Worm (Caenorhabditis elegans): Measurements from ENCODE around the gene eri-3.

Gene eri-3

ce11 chrII:1143173-1143738, 19.9 kb downstream of the eri-3 start:
- no peak for TF ChIP-seq unc-62 (GFP tag; optimal IDR thresholded peaks at IDR 0.05)

DNA sequence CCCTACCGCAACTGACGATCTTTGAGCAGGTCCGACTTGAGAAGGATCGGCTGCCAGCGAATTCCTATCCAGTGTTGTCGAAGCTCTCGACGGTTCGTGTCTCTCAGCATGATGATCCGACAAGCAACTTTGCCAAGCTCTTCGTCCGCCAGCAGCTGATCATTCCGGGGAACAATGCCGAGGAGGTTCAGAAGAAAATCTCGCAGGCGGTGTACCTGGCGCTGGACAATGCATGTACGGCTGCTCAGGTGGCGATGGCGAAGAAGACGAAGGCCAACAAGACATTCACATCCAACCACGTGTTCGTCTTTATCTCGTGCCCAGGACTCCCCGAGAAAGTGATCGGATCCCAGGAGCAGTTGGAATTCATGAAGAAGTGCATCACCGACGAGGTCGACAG, 26.1 kb downstream of the eri-3 start:
- no peak for TF ChIP-seq unc-62 (GFP tag; optimal IDR thresholded peaks at IDR 0.05)

DNA sequence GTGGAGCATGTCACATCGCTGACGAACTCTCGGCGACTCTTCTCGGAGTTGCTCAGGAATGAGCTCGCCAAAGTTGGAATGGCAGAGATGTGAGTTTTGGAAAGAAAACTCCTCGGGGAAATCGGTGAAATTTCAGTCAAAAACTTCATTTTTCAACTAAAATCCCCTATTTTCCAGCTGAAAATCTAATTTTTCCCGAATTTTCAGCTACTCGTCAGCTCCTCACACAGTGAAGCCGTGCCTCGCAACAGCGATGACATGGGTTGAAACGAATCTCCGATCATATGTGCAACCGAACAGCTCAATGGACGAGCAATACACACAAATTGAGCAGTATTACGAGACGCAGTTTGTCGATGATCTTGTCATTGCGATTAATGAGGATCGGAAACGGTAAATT, 28.5 kb downstream of the eri-3 start:
- no peak for TF ChIP-seq unc-62 (GFP tag; optimal IDR thresholded peaks at IDR 0.05)

- no peak for TF ChIP-seq unc-62 (GFP tag; optimal IDR thresholded peaks at IDR 0.05)
These were observed 29.4 kb downstream of the eri-3 start for ce11 chrII:1152732-1153131.

ce11 chrII:1153299-1153698, 30.0 kb downstream of the eri-3 start:
- no peak for TF ChIP-seq unc-62 (GFP tag; optimal IDR thresholded peaks at IDR 0.05)

ce11 chrII:1157135-1157534, 33.8 kb downstream of the eri-3 start:
- TF ChIP-seq unc-62 (GFP tag; optimal IDR thresholded peaks at IDR 0.05) = no peak

DNA sequence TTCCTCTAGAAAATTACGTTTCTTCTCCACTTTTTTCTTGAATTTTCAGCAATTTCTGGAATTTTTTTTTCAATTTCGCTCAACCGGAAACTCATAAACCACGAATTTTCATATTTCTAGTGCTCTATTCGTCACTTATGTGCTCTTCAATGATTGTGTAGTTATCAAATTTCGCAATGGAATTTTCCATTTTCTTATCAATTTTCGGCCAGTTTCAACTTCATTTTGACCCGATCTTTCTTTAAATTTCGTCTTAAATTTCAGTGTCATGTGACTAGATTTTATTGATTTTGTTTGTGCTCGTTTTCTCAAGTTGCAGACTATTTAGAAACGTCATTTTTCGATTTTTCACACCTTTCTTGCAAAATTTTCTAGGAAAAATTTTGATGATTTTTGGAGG, 36.4 kb downstream of the eri-3 start:
- TF ChIP-seq unc-62 (GFP tag; optimal IDR thresholded peaks at IDR 0.05) = no peak

DNA sequence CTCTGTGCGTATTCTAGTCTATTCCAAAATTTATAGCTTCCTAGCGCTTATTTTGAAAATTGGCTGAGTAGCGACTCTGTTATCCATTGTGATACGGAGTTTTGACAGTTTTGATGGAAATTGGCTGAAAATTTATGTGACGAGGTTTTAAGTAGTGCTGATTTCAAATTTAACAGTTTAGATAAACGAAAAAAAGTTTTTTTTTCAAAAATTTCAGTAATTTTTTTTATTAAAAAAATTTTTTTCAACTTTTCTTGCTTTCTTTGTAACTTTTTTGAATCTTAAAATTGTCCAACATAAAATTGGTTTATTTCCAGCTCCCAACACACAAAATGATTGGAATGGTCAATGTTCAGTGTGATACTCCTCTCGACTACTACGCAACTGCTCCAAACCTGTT, 39.9 kb downstream of the eri-3 start, which contains the start of gene T23F4.2:
Gene T23F4.2, plus strand, starts transcription at position 301 of the 400 bp plus-strand sequence.
- TF ChIP-seq unc-62 (GFP tag; optimal IDR thresholded peaks at IDR 0.05) = no peak

DNA sequence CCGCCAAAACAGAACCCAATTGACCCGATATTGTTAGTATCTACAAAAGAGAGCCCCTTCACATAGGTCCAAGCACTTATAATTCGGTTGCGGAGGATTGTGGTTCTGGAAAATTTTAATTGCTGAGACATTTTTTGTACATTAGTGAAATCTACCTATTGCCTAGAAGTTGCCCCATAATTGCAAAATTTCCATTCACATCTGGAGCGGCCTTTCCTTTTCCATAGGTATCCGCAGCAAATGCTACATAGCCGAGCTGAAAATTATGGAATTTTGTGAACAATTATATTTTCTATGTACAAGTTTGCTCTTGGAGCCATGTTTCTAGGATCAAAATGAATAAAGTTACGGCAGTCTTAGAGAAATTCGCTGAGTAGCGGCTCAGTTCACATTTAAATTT, 47.5 kb downstream of the eri-3 start:
- no peak for TF ChIP-seq unc-62 (GFP tag; optimal IDR thresholded peaks at IDR 0.05)

DNA sequence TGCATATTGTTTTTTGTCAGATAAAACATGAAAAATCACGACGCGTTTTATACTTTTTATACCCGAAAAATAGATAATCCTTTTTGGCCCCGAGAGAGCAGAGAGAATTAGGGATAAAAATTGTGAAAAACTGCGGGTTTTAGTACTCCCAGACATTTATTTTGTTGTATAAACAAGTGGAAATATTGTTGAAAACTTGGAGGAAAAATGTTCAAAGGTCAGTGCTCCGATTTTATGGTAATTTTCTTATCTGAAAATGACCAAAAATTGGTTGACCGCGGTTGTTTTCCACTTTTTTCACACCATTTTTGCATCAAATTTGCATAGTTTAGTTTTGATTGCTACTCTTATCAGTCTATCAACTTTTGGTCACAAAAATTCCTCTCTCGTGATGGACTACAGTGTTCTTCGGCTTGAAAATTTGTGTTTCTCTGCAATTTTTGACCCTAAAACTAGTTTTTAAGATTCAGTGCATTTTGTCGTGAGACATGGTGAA, 48.8 kb downstream of the eri-3 start, which contains the start of gene dlhd-1:
Gene dlhd-1, minus strand, starts transcription at position 51 of the 496 bp plus-strand sequence.
- no peak for TF ChIP-seq unc-62 (GFP tag; optimal IDR thresholded peaks at IDR 0.05)

All from whole organism, dauer.